Fruit fly (Drosophila melanogaster) whole organism, embryonic: ENCODE results near the gene Smox.
A peak's percentile ranks its signal among the peaks of the same experiment; 100 is the strongest.

ENCODE experiments used
- Awh ChIP-seq: fragments of 200-800 bp; sonication (Bioruptor generic); IDR thresholded peaks from 2 replicates; pipeline ENCODE4, ENCODE4 v1.3.6; 2022; ENCODE audit warnings: missing biosample characterization, missing genetic modification characterization
- B-H1 ChIP-seq: fragments of 200-800 bp; sonication (Bioruptor generic); IDR thresholded peaks from 3 replicates; pipeline ENCODE4 v1.3.6; 2022; ENCODE audit warnings: missing biosample characterization, missing genetic modification characterization
- CG10267 ChIP-seq: fragments of 200-800 bp; sonication (Bioruptor generic); optimal IDR thresholded peaks from 2 replicates; lab custom pipeline; 2018; ENCODE audit warnings: missing biosample characterization, mild to moderate bottlenecking, missing genetic modification characterization, moderate library complexity
- CG10431 ChIP-seq: fragments of 200-800 bp; sonication (Bioruptor generic); optimal IDR thresholded peaks from 3 replicates; lab custom pipeline; 2018; ENCODE audit warnings: missing biosample characterization, mild to moderate bottlenecking, missing genetic modification characterization
- CG10462 ChIP-seq: fragments of 200-800 bp; sonication (Bioruptor generic); optimal IDR thresholded peaks from 2 replicates; lab custom pipeline; 2016; ENCODE audit warnings: missing biosample characterization, missing genetic modification characterization
- CG10543 ChIP-seq: fragments of 200-800 bp; sonication (Bioruptor generic); optimal IDR thresholded peaks from 3 replicates; lab custom pipeline; 2017; ENCODE audit warnings: missing biosample characterization, mild to moderate bottlenecking, missing genetic modification characterization, moderate library complexity
- CG11504 ChIP-seq: fragments of 200-800 bp; sonication (Bioruptor generic); optimal IDR thresholded peaks from 3 replicates; lab custom pipeline; 2019; ENCODE audit warnings: missing biosample characterization, mild to moderate bottlenecking, missing genetic modification characterization, moderate library complexity
- CG12744 ChIP-seq: fragments of 200-800 bp; sonication (Bioruptor generic); optimal IDR thresholded peaks from 2 replicates; lab custom pipeline; 2016; ENCODE audit warnings: missing biosample characterization, missing genetic modification characterization
- CG13775 ChIP-seq: fragments of 200-800 bp; sonication (Bioruptor generic); optimal IDR thresholded peaks from 3 replicates; lab custom pipeline; 2017; ENCODE audit warnings: missing biosample characterization, mild to moderate bottlenecking, missing genetic modification characterization
- CG16779 ChIP-seq: fragments of 200-800 bp; sonication (Bioruptor generic); IDR thresholded peaks from 2 replicates; pipeline ENCODE4 v1.3.6; 2022; ENCODE audit warnings: missing biosample characterization, missing genetic modification characterization
- CG17328 ChIP-seq: fragments of 200-800 bp; sonication (Bioruptor generic); IDR thresholded peaks from 2 replicates; pipeline ENCODE4 v1.3.6; 2022; ENCODE audit warnings: missing biosample characterization, missing genetic modification characterization
- CG17361 ChIP-seq: fragments of 200-800 bp; sonication (Bioruptor generic); IDR thresholded peaks from 3 replicates; pipeline ENCODE4 v1.3.6; 2022; ENCODE audit warnings: missing biosample characterization, missing genetic modification characterization
- CG2712 ChIP-seq: fragments of 200-800 bp; optimal IDR thresholded peaks from 3 replicates; lab custom pipeline; 2019; ENCODE audit warnings: missing biosample characterization, mild to moderate bottlenecking, missing genetic modification characterization, moderate library complexity
- CG31365 ChIP-seq: fragments of 200-800 bp; sonication (Bioruptor generic); optimal IDR thresholded peaks from 2 replicates; lab custom pipeline; 2018; ENCODE audit warnings: missing biosample characterization, mild to moderate bottlenecking, missing genetic modification characterization
- CG32772 ChIP-seq: fragments of 200-800 bp; sonication (Bioruptor generic); IDR thresholded peaks from 2 replicates; pipeline ENCODE4 v1.3.6; 2022; ENCODE audit warnings: missing biosample characterization, missing genetic modification characterization
- CG34422 ChIP-seq: fragments of 200-800 bp; sonication (Bioruptor generic); IDR thresholded peaks from 3 replicates; pipeline ENCODE4 v1.3.6; 2022; ENCODE audit warnings: missing biosample characterization, missing genetic modification characterization
- CG4854 ChIP-seq: fragments of 200-800 bp; sonication (Bioruptor generic); optimal IDR thresholded peaks from 2 replicates; lab custom pipeline; 2016; ENCODE audit warnings: missing biosample characterization, missing genetic modification characterization, inconsistent platforms
- CG5245 ChIP-seq: fragments of 200-800 bp; sonication (Bioruptor generic); optimal IDR thresholded peaks from 3 replicates; lab custom pipeline; 2016; ENCODE audit warnings: missing biosample characterization, missing genetic modification characterization
- CG7556 ChIP-seq: fragments of 200-800 bp; sonication (Bioruptor generic); optimal IDR thresholded peaks from 2 replicates; lab custom pipeline; 2017; ENCODE audit warnings: missing biosample characterization, mild to moderate bottlenecking, missing genetic modification characterization
- CG9437 ChIP-seq: fragments of 200-800 bp; sonication (Bioruptor generic); optimal IDR thresholded peaks from 2 replicates; lab custom pipeline; 2018; ENCODE audit warnings: missing biosample characterization, mild to moderate bottlenecking, missing genetic modification characterization
- CG9727 ChIP-seq: fragments of 200-800 bp; sonication (Bioruptor generic); optimal IDR thresholded peaks from 3 replicates; lab custom pipeline; 2017; ENCODE audit warnings: missing biosample characterization, mild to moderate bottlenecking, missing genetic modification characterization
- CrebB ChIP-seq: fragments of 200-800 bp; sonication (Bioruptor generic); optimal IDR thresholded peaks from 3 replicates; lab custom pipeline; 2018; ENCODE audit warnings: missing biosample characterization, mild to moderate bottlenecking, missing genetic modification characterization
- D19A ChIP-seq: fragments of 200-800 bp; optimal IDR thresholded peaks from 3 replicates; lab custom pipeline; 2019; ENCODE audit warnings: missing biosample characterization, mild to moderate bottlenecking, missing genetic modification characterization, moderate library complexity
- Elba2 ChIP-seq: fragments of 200-800 bp; sonication (Bioruptor generic); optimal IDR thresholded peaks from 3 replicates; lab custom pipeline; 2016; ENCODE audit warnings: missing biosample characterization, missing genetic modification characterization
- Ets65A ChIP-seq: fragments of 200-800 bp; sonication (Bioruptor generic); peaks from one replicate; lab custom pipeline; 2016; ENCODE audit warnings: missing biosample characterization, missing genetic modification characterization
- H15 ChIP-seq: fragments of 200-800 bp; sonication (Bioruptor generic); IDR thresholded peaks from 3 replicates; pipeline ENCODE4 v1.3.6; 2022; ENCODE audit warnings: missing biosample characterization, missing genetic modification characterization
- Hr3 ChIP-seq: fragments of 200-800 bp; sonication (Bioruptor generic); optimal IDR thresholded peaks from 3 replicates; lab custom pipeline; 2016; ENCODE audit warnings: missing biosample characterization, missing genetic modification characterization
- Med ChIP-seq: fragments of 200-800 bp; sonication (Bioruptor generic); peaks from one replicate; lab custom pipeline; 2016; ENCODE audit warnings: missing biosample characterization, missing genetic modification characterization, mild to moderate bottlenecking, inconsistent platforms, moderate library complexity
- Optix ChIP-seq: fragments of 200-800 bp; sonication (Bioruptor generic); IDR thresholded peaks from 3 replicates; pipeline ENCODE4 v1.3.6; 2022; ENCODE audit warnings: missing biosample characterization, missing genetic modification characterization
- Sry-δ ChIP-seq: fragments of 200-800 bp; sonication (Bioruptor generic); optimal IDR thresholded peaks from 2 replicates; lab custom pipeline; 2016; ENCODE audit warnings: missing biosample characterization, missing genetic modification characterization
- ab ChIP-seq: fragments of 200-800 bp; sonication (Bioruptor generic); optimal IDR thresholded peaks from 2 replicates; lab custom pipeline; 2016; ENCODE audit warnings: missing biosample characterization, missing genetic modification characterization
- ase ChIP-seq: fragments of 200-800 bp; sonication (Bioruptor generic); IDR thresholded peaks from 3 replicates; pipeline ENCODE4 v1.3.6; 2022; ENCODE audit warnings: missing biosample characterization, missing genetic modification characterization
- btn ChIP-seq: fragments of 200-800 bp; sonication (Bioruptor generic); optimal IDR thresholded peaks from 2 replicates; lab custom pipeline; 2016; ENCODE audit warnings: missing biosample characterization, missing genetic modification characterization
- cas ChIP-seq: fragments of 200-800 bp; sonication (Bioruptor generic); IDR thresholded peaks from 2 replicates; pipeline ENCODE4 v1.3.6; 2022; ENCODE audit warnings: missing biosample characterization, missing genetic modification characterization
- ci ChIP-seq: fragments of 200-800 bp; sonication (Bioruptor generic); IDR thresholded peaks from 3 replicates; pipeline ENCODE4 v1.3.6; 2022; ENCODE audit warnings: missing biosample characterization, missing genetic modification characterization
- emc ChIP-seq: fragments of 200-800 bp; sonication (Bioruptor generic); optimal IDR thresholded peaks from 2 replicates; lab custom pipeline; 2016; ENCODE audit warnings: missing biosample characterization, missing genetic modification characterization
- ham ChIP-seq: fragments of 200-800 bp; sonication (Bioruptor generic); IDR thresholded peaks from 2 replicates; pipeline ENCODE4 v1.3.6; 2022; ENCODE audit warnings: missing biosample characterization, missing genetic modification characterization
- her ChIP-seq: fragments of 200-800 bp; sonication (Bioruptor generic); optimal IDR thresholded peaks from 2 replicates; lab custom pipeline; 2016; ENCODE audit warnings: missing biosample characterization, missing genetic modification characterization
- hkb ChIP-seq, 2 experiments: fragments of 200-800 bp in 1 of 2; fragments of >200 bp in 1 of 2; sonication (Bioruptor generic) in 1 of 2; IDR thresholded peaks in 1 of 2; optimal IDR thresholded peaks in 1 of 2; 2 replicates each; pipeline versions ENCODE4 v1.3.6 to Lab custom; 2017 to 2022; ENCODE audit warnings: missing biosample characterization in 1 of 2, missing genetic modification characterization in 1 of 2
- lov ChIP-seq, 2 experiments: fragments of 200-800 bp in 1 of 2; fragments of >200 bp in 1 of 2; sonication (Bioruptor generic) in 1 of 2; IDR thresholded peaks in 1 of 2; optimal IDR thresholded peaks in 1 of 2; 2 replicates in 1 of 2; 3 replicates in 1 of 2; pipeline versions ENCODE4 v1.3.6 to Lab custom; 2017 to 2022; ENCODE audit warnings: missing biosample characterization in 1 of 2, missing genetic modification characterization in 1 of 2
- onecut ChIP-seq: fragments of 200-800 bp; sonication (Bioruptor generic); IDR thresholded peaks from 2 replicates; pipeline ENCODE4 v1.3.6; 2022; ENCODE audit warnings: missing biosample characterization, missing genetic modification characterization
- org-1 ChIP-seq: fragments of 200-800 bp; sonication (Bioruptor generic); optimal IDR thresholded peaks from 2 replicates; lab custom pipeline; 2017; ENCODE audit warnings: missing biosample characterization, missing genetic modification characterization
- otp ChIP-seq: fragments of 200-800 bp; sonication (Bioruptor generic); IDR thresholded peaks from 3 replicates; pipeline ENCODE4, ENCODE4 v1.3.6; 2022; ENCODE audit warnings: missing biosample characterization, missing genetic modification characterization
- pan ChIP-seq, 4 experiments: fragments of >200 bp in 3 of 4; fragments of 200-800 bp in 1 of 4; sonication (Bioruptor generic) in 1 of 4; optimal IDR thresholded peaks in 3 of 4; IDR thresholded peaks in 1 of 4; 2 replicates each; pipeline versions ENCODE4 v1.3.6 to Lab custom; 2017 to 2022; ENCODE audit warnings: missing biosample characterization in 2 of 4, missing genetic modification characterization in 2 of 4, mixed read lengths in 1 of 4
- phol ChIP-seq: fragments of 200-800 bp; sonication (Bioruptor generic); optimal IDR thresholded peaks from 3 replicates; lab custom pipeline; 2018; ENCODE audit warnings: missing biosample characterization, mild to moderate bottlenecking, missing genetic modification characterization, moderate library complexity
- row ChIP-seq: fragments of 200-800 bp; sonication (Bioruptor generic); IDR thresholded peaks from 3 replicates; pipeline ENCODE4 v1.3.6; 2022; ENCODE audit warnings: missing biosample characterization, missing genetic modification characterization
- sisA ChIP-seq: fragments of 200-800 bp; sonication (Bioruptor generic); IDR thresholded peaks from 2 replicates; pipeline ENCODE4 v1.3.6; 2022; ENCODE audit warnings: missing biosample characterization, missing genetic modification characterization
- tin ChIP-seq: fragments of 200-800 bp; sonication (Bioruptor generic); optimal IDR thresholded peaks from 3 replicates; lab custom pipeline; 2016; ENCODE audit warnings: missing biosample characterization, missing genetic modification characterization

The Smox gene

dm6 chrX:8128133-8128532 lies 13.9 kb downstream of the Smox start (continued):
- no peak for TF ChIP-seq CG2712 (tag; lab: Kevin White, UChicago)
- TF ChIP-seq cas (GFP tag; lab: Robert Waterston, UW) = no peak
- peak; percentile 62; the same call in 1 of the 2 replicates for TF ChIP-seq Awh
- TF ChIP-seq Sry-δ (GFP tag; lab: Kevin White, UChicago) = no peak
- TF ChIP-seq H15 (GFP tag; lab: Robert Waterston, UW) = no peak
- no peak for TF ChIP-seq CG31365 (tag; lab: Kevin White, UChicago)
- TF ChIP-seq emc = no peak
- TF ChIP-seq tin (GFP tag; lab: Kevin White, UChicago) = no peak

dm6 chrX:8126149-8126548 lies 15.9 kb downstream of the Smox start:
- TF ChIP-seq Elba2 = no peak
- peak; percentile 81 for TF ChIP-seq CG17328
- TF ChIP-seq CG2712 (tag; lab: Kevin White, UChicago) = peak; percentile 80
- TF ChIP-seq hkb (optimal IDR thresholded peaks at IDR 0.05; lab: Kevin White, UChicago) = no peak
- TF ChIP-seq hkb (GFP tag; IDR thresholded peaks at IDR 0.05; lab: Robert Waterston, UW) = peak; percentile 65
- 0 out of 2 replicates have a peak, but pooled peaks have one; percentile 14 for TF ChIP-seq onecut (GFP tag; lab: Robert Waterston, UW)
- no peak for TF ChIP-seq CG4854 (GFP tag; lab: Kevin White, UChicago)
- TF ChIP-seq CG32772 (GFP tag; lab: Robert Waterston, UW) = peak; percentile 71
- TF ChIP-seq Med (GFP tag; lab: Kevin White, UChicago) = peak; percentile 84
- TF ChIP-seq D19A (tag; lab: Kevin White, UChicago) = peak; percentile 66
- TF ChIP-seq otp (GFP tag; lab: Robert Waterston, UW) = peak; percentile 41; the same call in 1 of the 3 replicates
- peak; percentile 89 for TF ChIP-seq ci (GFP tag; lab: Robert Waterston, UW)
- TF ChIP-seq CG10543 (GFP tag; lab: Kevin White, UChicago) = no peak
- peak; percentile 36 for TF ChIP-seq CG5245 (GFP tag; lab: Kevin White, UChicago)
- TF ChIP-seq Hr3 = peak; percentile 52
- peak; percentile 11 for TF ChIP-seq CG10431 (GFP tag; lab: Kevin White, UChicago)
- no peak for TF ChIP-seq pan (optimal IDR thresholded peaks at IDR 0.05; lab: Kevin White, UChicago)
- peak in 1 of 2 experiments; percentile 58 for TF ChIP-seq pan (GFP tag; optimal IDR thresholded peaks at IDR 0.05 in 1 of 2, IDR thresholded peaks at IDR 0.05 in 1 of 2)
- TF ChIP-seq ham (GFP tag; lab: Robert Waterston, UW) = no peak
- peak; percentile 15 for TF ChIP-seq org-1 (GFP tag; lab: Kevin White, UChicago)
- peak; percentile 72 for TF ChIP-seq H15 (GFP tag; lab: Robert Waterston, UW)
- TF ChIP-seq B-H1 = 0 out of 3 replicates have a peak, but pooled peaks have one; percentile 32
- TF ChIP-seq ase (GFP tag; lab: Robert Waterston, UW) = 0 out of 3 replicates have a peak, but pooled peaks have one; percentile 40
- peak; percentile 94 for TF ChIP-seq Ets65A (GFP tag; lab: Kevin White, UChicago)
- TF ChIP-seq phol (tag; lab: Kevin White, UChicago) = peak; percentile 78
- peak; percentile 56; the same call in 2 of the 3 replicates for TF ChIP-seq CG17361 (GFP tag; lab: Robert Waterston, UW)
- peak; percentile 2 for TF ChIP-seq CG9437 (GFP tag; lab: Kevin White, UChicago)
- no peak for TF ChIP-seq ab (GFP tag; lab: Kevin White, UChicago)
- no peak for TF ChIP-seq CG16779 (GFP tag; lab: Robert Waterston, UW)
- peak; percentile 67 for TF ChIP-seq row
- TF ChIP-seq CG7556 (GFP tag; lab: Kevin White, UChicago) = peak; percentile 24
- TF ChIP-seq CG34422 (GFP tag; lab: Robert Waterston, UW) = peak; percentile 70; the same call in 2 of the 3 replicates
- peak; percentile 57 for TF ChIP-seq CG10267 (tag; lab: Kevin White, UChicago)
- TF ChIP-seq CG13775 (GFP tag; lab: Kevin White, UChicago) = peak; percentile 33
- no peak for TF ChIP-seq CrebB (tag; lab: Kevin White, UChicago)
- TF ChIP-seq CG9727 = peak; percentile 50
- TF ChIP-seq btn (GFP tag; lab: Kevin White, UChicago) = peak; percentile 27
- peak; percentile 67 for TF ChIP-seq sisA (GFP tag; lab: Robert Waterston, UW)
- peak; percentile 26 for TF ChIP-seq CG10462 (GFP tag; lab: Kevin White, UChicago)
- TF ChIP-seq her (GFP tag; lab: Kevin White, UChicago) = no peak
- TF ChIP-seq CG12744 = no peak
- no peak for TF ChIP-seq lov (optimal IDR thresholded peaks at IDR 0.05; lab: Kevin White, UChicago)
- 0 out of 3 replicates have a peak, but pooled peaks have one; percentile 57 for TF ChIP-seq lov (GFP tag; IDR thresholded peaks at IDR 0.05; lab: Robert Waterston, UW)
- TF ChIP-seq Optix (GFP tag; lab: Robert Waterston, UW) = peak; percentile 71
- TF ChIP-seq CG11504 (tag; lab: Kevin White, UChicago) = peak; percentile 77
